Fruit fly (Drosophila melanogaster) Kc167 (cell line): Measurements from ENCODE around the gene Rcd7.

Experiments
- Myc ChIP-seq: fragments of >200 bp; optimal IDR thresholded peaks from 2 replicates; lab custom pipeline; 2017; ENCODE audit warnings: missing external identifiers
- Sin3A ChIP-seq: fragments of >200 bp; optimal IDR thresholded peaks from 2 replicates; lab custom pipeline; 2018; ENCODE audit warnings: missing external identifiers
- h ChIP-seq: fragments of >200 bp; optimal IDR thresholded peaks from 3 replicates; lab custom pipeline; 2018; ENCODE audit warnings: missing external identifiers
- insv ChIP-seq: fragments of >200 bp; optimal IDR thresholded peaks from 3 replicates; lab custom pipeline; 2018; ENCODE audit warnings: missing external identifiers
- psq ChIP-seq: fragments of >200 bp; optimal IDR thresholded peaks from 2 replicates; lab custom pipeline; 2017; ENCODE audit warnings: missing external identifiers
- ttk ChIP-seq: sonication (Bioruptor generic); optimal IDR thresholded peaks from 2 replicates; lab custom pipeline; 2017; ENCODE audit warnings: missing external identifiers

The Rcd7 gene

DNA sequence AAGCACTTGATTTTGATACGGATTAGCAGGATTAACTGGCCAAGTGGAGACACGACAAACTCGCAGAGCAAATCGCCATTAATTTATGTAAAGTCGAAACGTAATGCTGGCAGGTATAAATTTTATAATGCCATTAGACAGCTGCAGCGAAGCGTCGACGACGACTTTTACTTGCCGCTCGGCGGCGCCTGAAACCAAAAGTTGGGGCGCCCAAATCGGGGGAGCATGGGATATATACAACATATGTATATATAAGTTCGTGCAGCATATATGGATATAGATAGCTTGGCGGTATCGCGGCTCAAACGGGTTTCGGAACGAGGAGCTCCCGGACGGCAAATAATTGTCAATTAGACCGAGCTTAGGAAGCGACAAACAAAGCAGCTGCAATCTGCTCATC lies 24.3 kb upstream of the Rcd7 start, which contains the start of gene Cpr76Bc:
Gene Cpr76Bc (plus strand): TSS at position 301 of the 400 bp plus-strand sequence.
- no peak for TF ChIP-seq Sin3A
- no peak for TF ChIP-seq Myc (lab: Kevin White, UChicago)
- no peak for TF ChIP-seq ttk (lab: Kevin White, UChicago)
- no peak for TF ChIP-seq psq (lab: Kevin White, UChicago)
- no peak for TF ChIP-seq insv (lab: Kevin White, UChicago)
- TF ChIP-seq h (lab: Kevin White, UChicago) = no peak

DNA sequence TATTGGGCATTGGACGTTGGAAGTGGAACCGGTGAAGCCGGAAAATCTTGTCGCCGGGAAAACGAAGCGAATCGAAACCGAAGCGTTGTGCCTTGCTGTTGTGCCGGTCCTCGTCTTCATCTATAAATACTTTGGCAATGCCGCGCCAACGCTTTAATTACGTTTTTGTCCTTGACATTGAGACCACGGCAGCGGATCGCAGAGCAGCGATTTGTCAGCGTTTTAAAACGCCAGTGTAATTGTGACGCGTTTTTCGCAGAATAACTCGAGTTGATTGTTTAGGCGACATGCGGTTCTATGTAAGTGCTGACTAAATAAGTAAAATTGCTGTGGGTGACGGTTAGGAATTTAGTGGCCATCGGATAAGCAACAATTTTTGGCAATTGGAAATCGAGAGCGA lies 23.8 kb upstream of the Rcd7 start:
- TF ChIP-seq insv (lab: Kevin White, UChicago) (no peak), ttk (lab: Kevin White, UChicago) (no peak), h (lab: Kevin White, UChicago) (no peak), psq (lab: Kevin White, UChicago) (no peak), Myc (lab: Kevin White, UChicago) (no peak)

DNA sequence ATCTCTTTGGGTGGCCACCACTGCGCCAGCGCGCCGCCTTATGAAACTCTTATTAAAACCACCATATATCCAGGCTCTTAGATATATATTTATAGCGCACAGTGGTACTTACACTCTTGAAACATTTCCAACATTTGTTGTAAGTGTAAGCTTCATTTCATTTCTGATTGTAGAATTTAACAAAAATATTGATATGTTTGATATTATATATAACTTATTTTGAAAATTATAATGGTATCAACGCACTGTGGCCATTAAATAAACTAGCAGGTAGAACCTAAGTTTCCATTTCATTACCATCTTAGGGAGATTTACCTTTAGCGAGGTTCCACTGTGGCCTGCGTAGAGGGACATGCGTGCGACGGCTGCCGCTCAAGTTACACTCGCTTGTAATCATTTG lies 20.2 kb upstream of the Rcd7 start:
- TF ChIP-seq insv (lab: Kevin White, UChicago) = no peak
- no peak for TF ChIP-seq h (lab: Kevin White, UChicago)

dm6 chr3L:19525736-19526135 lies 19.2 kb upstream of the Rcd7 start:
- no peak for TF ChIP-seq ttk (lab: Kevin White, UChicago)
- no peak for TF ChIP-seq Myc (lab: Kevin White, UChicago)
- TF ChIP-seq insv (lab: Kevin White, UChicago) = no peak
- no peak for TF ChIP-seq psq (lab: Kevin White, UChicago)
- TF ChIP-seq Sin3A = no peak
- no peak for TF ChIP-seq h (lab: Kevin White, UChicago)

DNA sequence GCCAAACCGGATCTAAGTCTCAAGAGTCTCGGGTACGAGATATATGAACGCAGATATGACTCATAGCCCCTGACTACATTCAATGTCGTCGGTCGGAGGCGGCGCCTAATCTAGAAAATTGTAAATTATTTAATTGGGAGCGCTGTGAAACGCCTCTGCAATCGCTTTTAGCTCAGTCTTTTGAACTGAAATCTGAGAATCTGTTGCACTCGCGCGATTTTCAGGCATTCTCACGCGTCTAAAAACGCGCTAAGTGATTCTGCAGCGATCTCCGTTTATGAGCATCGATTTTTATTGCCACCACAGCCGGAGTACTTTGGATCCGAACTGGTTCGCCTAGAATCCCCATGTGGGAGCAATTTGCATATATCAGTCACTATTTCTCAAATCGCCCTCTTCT lies 16.4 kb upstream of the Rcd7 start:
- TF ChIP-seq ttk (lab: Kevin White, UChicago) = no peak
- TF ChIP-seq Myc (lab: Kevin White, UChicago) = no peak
- no peak for TF ChIP-seq h (lab: Kevin White, UChicago)

dm6 chr3L:19532443-19532842 lies 12.5 kb upstream of the Rcd7 start, which contains the start of gene Cpr76Bd:
TSS of gene Cpr76Bd (plus strand) at chr3L:19532743.
- TF ChIP-seq ttk (lab: Kevin White, UChicago) (no peak), psq (lab: Kevin White, UChicago) (no peak), Sin3A (no peak), h (lab: Kevin White, UChicago) (no peak)

- no peak for TF ChIP-seq h (lab: Kevin White, UChicago)
Measured at dm6 chr3L:19544105-19544504, 805 bp upstream of the Rcd7 start, which contains the start of the genes CG46434 and Dred. TSS of gene CG46434 (minus strand) at chr3L:19544205. TSS of gene Dred (minus strand) at chr3L:19544205.

DNA sequence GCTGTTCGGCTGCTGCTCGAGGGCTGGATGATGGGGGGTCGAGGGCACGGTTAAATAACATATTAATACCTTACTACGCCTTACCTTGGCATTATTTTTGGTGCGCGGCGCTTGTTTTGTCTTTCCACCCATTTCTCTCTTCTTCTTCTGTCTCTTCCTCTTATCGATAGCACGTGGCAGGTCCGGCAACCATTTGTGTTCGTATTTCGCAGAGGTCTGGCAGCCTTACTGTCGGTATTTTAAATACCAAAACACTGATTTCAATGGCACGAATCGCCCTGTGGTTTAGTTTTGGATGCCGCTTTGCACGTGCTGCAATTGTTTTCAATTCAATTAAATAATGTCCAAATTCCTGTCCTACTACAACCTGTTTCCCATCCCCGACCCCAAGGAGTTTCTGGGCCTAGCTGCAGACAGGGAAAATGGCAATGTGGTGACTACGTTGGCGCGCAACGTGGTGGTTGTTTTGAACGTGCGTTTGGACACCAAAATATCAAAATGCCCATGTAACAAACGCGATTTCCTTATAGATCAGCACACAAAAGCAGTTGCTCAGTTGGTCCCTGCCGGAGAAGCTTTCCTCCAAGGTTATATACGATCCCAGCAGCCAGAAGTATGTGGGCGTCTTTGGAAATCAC lies 7.3 kb downstream of the Rcd7 start, which contains the start of the genes Ltn1 and CG9300:
Gene Ltn1 (minus strand): TSS at position 155 of the 638 bp plus-strand sequence.
Gene CG9300 (plus strand): TSS at position 285 of the 638 bp plus-strand sequence.
- TF ChIP-seq insv (lab: Kevin White, UChicago) (no peak), Myc (lab: Kevin White, UChicago) (no peak), Sin3A (no peak), h (lab: Kevin White, UChicago) (no peak), ttk (lab: Kevin White, UChicago) (no peak), psq (lab: Kevin White, UChicago) (no peak)

DNA sequence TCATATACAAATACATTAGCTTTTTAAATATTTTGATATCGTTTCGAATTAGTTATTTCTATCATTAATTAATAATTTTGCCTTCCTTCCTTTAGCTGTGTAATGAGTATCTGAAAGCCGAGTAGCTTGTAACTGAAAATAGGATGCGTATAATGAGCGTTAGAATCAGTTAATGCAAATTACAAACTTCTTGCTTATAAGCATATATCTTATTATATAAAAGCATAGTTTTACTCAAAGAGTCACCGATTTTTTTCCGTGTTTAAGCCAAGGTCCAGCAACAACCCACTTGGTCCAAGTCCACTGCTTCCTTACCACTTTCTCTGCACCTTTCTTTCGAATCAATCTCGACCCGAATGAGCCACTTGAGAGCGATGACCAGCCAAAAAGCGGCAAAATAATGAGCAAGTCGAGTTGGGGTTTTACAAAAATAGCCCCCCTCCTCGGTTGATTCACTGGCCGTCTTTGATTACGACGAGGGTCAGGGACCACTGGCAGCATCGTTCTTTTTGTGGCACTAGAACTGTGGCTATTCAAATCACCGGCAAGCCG lies 11.1 kb downstream of the Rcd7 start:
- TF ChIP-seq psq (lab: Kevin White, UChicago) (no peak), Myc (lab: Kevin White, UChicago) (no peak), Sin3A (no peak), ttk (lab: Kevin White, UChicago) (no peak), h (lab: Kevin White, UChicago) (no peak), insv (lab: Kevin White, UChicago) (no peak)

- no peak for TF ChIP-seq ttk (lab: Kevin White, UChicago)
Measured at dm6 chr3L:19556738-19557137, 11.8 kb downstream of the Rcd7 start.

DNA sequence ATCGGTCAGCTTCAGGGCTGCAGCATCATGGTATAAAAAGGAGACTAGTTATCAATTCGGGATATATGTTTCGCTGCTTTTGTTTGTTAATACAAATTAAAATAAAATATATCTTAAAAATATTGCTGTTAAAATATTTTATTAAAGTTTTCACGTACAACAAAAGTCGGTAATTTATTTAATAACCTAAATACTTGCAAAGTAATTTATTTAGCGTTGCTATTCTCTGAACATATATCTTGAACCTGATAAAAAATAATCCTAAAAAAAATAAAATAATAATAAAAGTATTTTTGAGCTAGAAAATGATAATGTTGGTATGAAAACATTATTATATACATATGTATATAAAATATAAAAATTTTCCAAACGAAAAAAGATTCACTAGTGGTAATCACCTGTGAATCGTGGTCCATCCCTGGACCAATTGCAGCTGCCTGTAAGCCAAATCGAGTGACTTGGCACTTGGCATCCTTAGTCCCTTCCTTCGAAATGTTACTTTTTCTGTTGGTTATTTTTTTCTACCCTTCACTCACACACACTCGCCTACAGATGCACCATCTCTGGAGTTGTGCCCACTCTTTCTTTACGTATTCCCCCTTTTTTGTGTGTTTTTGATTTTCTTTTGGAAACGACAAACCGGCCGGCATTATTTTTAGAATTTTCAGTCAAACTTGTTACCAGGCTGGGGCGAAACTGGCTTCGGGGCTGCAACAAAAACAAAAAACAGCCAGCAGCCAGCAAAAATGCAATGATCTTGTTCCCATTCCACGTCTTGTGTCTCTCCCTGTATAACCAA lies 12.5 kb downstream of the Rcd7 start:
- no peak for TF ChIP-seq Sin3A
- TF ChIP-seq Myc (lab: Kevin White, UChicago) = no peak
- no peak for TF ChIP-seq h (lab: Kevin White, UChicago)
- TF ChIP-seq psq (lab: Kevin White, UChicago) = no peak
- TF ChIP-seq insv (lab: Kevin White, UChicago) = no peak
- TF ChIP-seq ttk (lab: Kevin White, UChicago) = no peak

DNA sequence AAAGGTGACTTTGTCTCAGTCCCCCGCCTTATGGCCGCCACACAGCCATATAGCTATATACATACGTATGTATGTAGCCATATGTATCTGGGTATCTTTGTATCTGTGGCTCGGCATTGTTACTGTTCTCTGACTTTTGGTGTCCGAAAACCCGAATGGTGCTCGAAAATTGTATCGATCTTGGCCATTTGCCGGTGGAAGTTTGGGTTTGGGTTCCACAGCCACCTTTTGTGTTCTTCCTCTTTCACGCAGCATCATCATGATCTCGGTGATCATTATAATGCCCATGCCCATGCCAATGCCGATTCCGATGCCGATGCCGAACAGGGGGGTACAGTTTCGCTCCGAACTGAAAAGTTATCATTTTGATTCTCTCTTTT lies 13.1 kb downstream of the Rcd7 start:
- TF ChIP-seq Myc (lab: Kevin White, UChicago) (no peak), insv (lab: Kevin White, UChicago) (no peak)
